Worm (Caenorhabditis elegans) whole organism, young adult: ENCODE results near the gene idpc-4.

Experiments
- F33H1.4 ChIP-seq: fragments of 200-800 bp; sonication (Bioruptor generic); IDR thresholded peaks from 2 replicates; pipeline ENCODE4 v1.3.6; 2022; ENCODE audit warnings: missing genetic modification reagents, missing genetic modification characterization, missing compliant biosample characterization
- F55B11.4 ChIP-seq: sonication (generic microtip); optimal IDR thresholded peaks from 2 replicates; lab custom pipeline; 2016; ENCODE audit warnings: missing compliant biosample characterization, missing genetic modification characterization, borderline replicate concordance; ENCODE audit not compliant: insufficient read depth
- ama-1 ChIP-seq, 3 experiments: fragments of 150-350 bp in 1 of 3; sonication (generic microtip) in 2 of 3; optimal IDR thresholded peaks; 2 replicates each; lab custom pipeline; 2014 to 2018; ENCODE audit warnings: missing biosample characterization in 2 of 3, missing genetic modification characterization in 2 of 3, missing genetic modification reagents in 2 of 3
- aptf-3 ChIP-seq: fragments of 200-800 bp; sonication (Bioruptor generic); IDR thresholded peaks from 2 replicates; pipeline ENCODE4 v1.3.6; 2022; ENCODE audit warnings: missing genetic modification characterization, missing compliant biosample characterization
- bed-2 ChIP-seq: fragments of 200-800 bp; sonication (Bioruptor generic); IDR thresholded peaks from 2 replicates; pipeline ENCODE4 v1.3.6; 2022; ENCODE audit warnings: missing genetic modification reagents, missing genetic modification characterization, missing compliant biosample characterization
- ceh-27 ChIP-seq: fragments of 200-800 bp; sonication (Bioruptor generic); optimal IDR thresholded peaks from 2 replicates; lab custom pipeline; 2018; ENCODE audit warnings: mild to moderate bottlenecking, missing genetic modification characterization, moderate library complexity, missing compliant biosample characterization
- chd-7 ChIP-seq: sonication (generic microtip); optimal IDR thresholded peaks from 2 replicates; lab custom pipeline; 2016; ENCODE audit warnings: mild to moderate bottlenecking, missing genetic modification characterization, moderate library complexity, missing compliant biosample characterization
- efl-1 ChIP-seq: fragments of 150-350 bp; optimal IDR thresholded peaks from 2 replicates; lab custom pipeline; 2014; ENCODE audit warnings: missing biosample characterization, missing genetic modification reagents, missing genetic modification characterization
- hlh-26 ChIP-seq: fragments of 200-800 bp; sonication (Bioruptor generic); conservative IDR thresholded peaks from 2 replicates; pipeline ENCODE4 v1.3.6; 2022; ENCODE audit warnings: missing genetic modification reagents, missing genetic modification characterization, missing compliant biosample characterization
- madf-3 ChIP-seq: fragments of 200-800 bp; sonication (Bioruptor generic); IDR thresholded peaks from 2 replicates; pipeline ENCODE4 v1.3.6; 2022; ENCODE audit warnings: missing genetic modification reagents, missing genetic modification characterization, missing compliant biosample characterization
- pha-4 ChIP-seq: fragments of 150-350 bp; sonication (generic microtip); optimal IDR thresholded peaks from 2 replicates; lab custom pipeline; 2014; ENCODE audit warnings: missing biosample characterization, missing genetic modification reagents, missing genetic modification characterization
- sea-2 ChIP-seq: fragments of 200-800 bp; sonication (Bioruptor generic); IDR thresholded peaks from 2 replicates; pipeline ENCODE4 v1.3.6; 2022; ENCODE audit warnings: missing genetic modification characterization, missing compliant biosample characterization
- somi-1 ChIP-seq: fragments of 200-800 bp; sonication (Bioruptor generic); optimal IDR thresholded peaks from 2 replicates; lab custom pipeline; 2018; ENCODE audit warnings: mild to moderate bottlenecking, missing genetic modification characterization, missing compliant biosample characterization
- tlf-1 ChIP-seq: fragments of 200-800 bp; sonication (Bioruptor generic); optimal IDR thresholded peaks from 2 replicates; lab custom pipeline; 2018; ENCODE audit warnings: mild to moderate bottlenecking, missing genetic modification characterization, missing compliant biosample characterization

ce11 chrV:9590317-9590716, 34.9 kb upstream of the idpc-4 start, which contains the start of gene K09G1.2:
- TF ChIP-seq efl-1 (GFP tag; lab: Kevin White, UChicago) = no peak
- no peak for TF ChIP-seq pha-4 (tag; lab: Kevin White, UChicago)
- no peak for TF ChIP-seq ama-1 (optimal IDR thresholded peaks at IDR 0.05; lab: Kevin White, UChicago)
- no peak for TF ChIP-seq ama-1 (GFP tag; optimal IDR thresholded peaks at IDR 0.05; lab: Kevin White, UChicago)
- no peak for TF ChIP-seq F55B11.4 (tag; lab: Kevin White, UChicago)
- no peak for TF ChIP-seq tlf-1 (GFP tag; lab: Kevin White, UChicago)
- TF ChIP-seq F33H1.4 (GFP tag; lab: Robert Waterston, UW) = no peak
- no peak for TF ChIP-seq ceh-27 (GFP tag; lab: Kevin White, UChicago)
- no peak for TF ChIP-seq aptf-3 (GFP tag; lab: Robert Waterston, UW)
- no peak for TF ChIP-seq somi-1 (GFP tag; lab: Kevin White, UChicago)
- TF ChIP-seq bed-2 (GFP tag; lab: Robert Waterston, UW) = no peak
- TF ChIP-seq sea-2 (GFP tag; lab: Robert Waterston, UW) = no peak
- TF ChIP-seq chd-7 (tag; lab: Kevin White, UChicago) = no peak
- no peak for TF ChIP-seq hlh-26
- TF ChIP-seq madf-3 = no peak
